Fruit fly (Drosophila melanogaster): ENCODE measurements around the gene wgn.

The wgn gene

DNA sequence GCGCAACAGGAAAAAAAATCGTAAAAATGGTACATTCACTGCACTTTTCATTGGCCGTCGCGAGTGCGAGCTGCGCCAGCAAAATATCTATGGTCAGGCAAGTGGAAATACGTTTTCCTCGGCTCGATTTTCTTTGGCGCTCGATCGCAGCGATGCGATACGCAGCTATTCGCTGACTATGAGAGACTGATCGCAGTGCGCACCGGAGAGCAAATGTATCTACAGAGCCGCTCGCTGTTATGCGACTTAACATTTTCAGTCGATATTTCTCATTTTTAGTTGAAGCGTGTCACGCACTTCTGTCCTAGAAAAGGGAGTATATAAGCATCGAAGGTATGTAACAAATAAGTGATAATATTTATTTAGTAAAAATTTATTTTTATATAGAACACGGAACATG, at the start of gene wgn (continued):
- TF ChIP-seq Bdp1 (GFP tag; optimal IDR thresholded peaks at IDR 0.05) = no peak
- TF ChIP-seq rib (GFP tag; IDR thresholded peaks at IDR 0.05) = no peak
- TF ChIP-seq CG30020 (tag; optimal IDR thresholded peaks at IDR 0.05) = no peak
- TF ChIP-seq CG6689 (GFP tag; IDR thresholded peaks at IDR 0.05) = no peak
- TF ChIP-seq CG10462 (GFP tag; optimal IDR thresholded peaks at IDR 0.05) = no peak
- TF ChIP-seq slp2 (GFP tag; optimal IDR thresholded peaks at IDR 0.05) = no peak
- TF ChIP-seq usp (GFP tag; optimal IDR thresholded peaks at IDR 0.05) = no peak
- no peak for TF ChIP-seq Gug (GFP tag; IDR thresholded peaks at IDR 0.05)
- TF ChIP-seq cas (GFP tag; IDR thresholded peaks at IDR 0.05) = no peak
- no peak for TF ChIP-seq CG3163 (GFP tag; optimal IDR thresholded peaks at IDR 0.05)
- TF ChIP-seq CG9932 (GFP tag; IDR thresholded peaks at IDR 0.05) = no peak
- TF ChIP-seq Hsf (GFP tag; optimal IDR thresholded peaks at IDR 0.05) = no peak
- TF ChIP-seq CG10366 (GFP tag; IDR thresholded peaks at IDR 0.05) = no peak
- peak; percentile 92 for TF ChIP-seq CG13287 (GFP tag; IDR thresholded peaks at IDR 0.05; ENCODE audit: partially characterized antibody)
- TF ChIP-seq jing (GFP tag; optimal IDR thresholded peaks at IDR 0.05) = no peak
- TF ChIP-seq CG33557 (GFP tag; optimal IDR thresholded peaks at IDR 0.05) = no peak
- no peak for TF ChIP-seq fd102C (GFP tag; optimal IDR thresholded peaks at IDR 0.05)
- TF ChIP-seq CG10959 (GFP tag; IDR thresholded peaks at IDR 0.05) = no peak
- no peak for TF ChIP-seq NK7.1 (GFP tag; optimal IDR thresholded peaks at IDR 0.05)
- TF ChIP-seq nerfin-2 (GFP tag; IDR thresholded peaks at IDR 0.05; ENCODE audit: partially characterized antibody) = peak; percentile 49
- no peak for TF ChIP-seq Ptx1 (GFP tag; IDR thresholded peaks at IDR 0.05)
- no peak for TF ChIP-seq CG17912 (GFP tag; optimal IDR thresholded peaks at IDR 0.05)
- TF ChIP-seq bcd (GFP tag; optimal IDR thresholded peaks at IDR 0.05) = no peak
- TF ChIP-seq CG14667 (GFP tag; IDR thresholded peaks at IDR 0.05) = no peak
- TF ChIP-seq HHEX (GFP tag; optimal IDR thresholded peaks at IDR 0.05) = no peak
- TF ChIP-seq CG3838 (GFP tag; optimal IDR thresholded peaks at IDR 0.05) = no peak
- no peak for TF ChIP-seq yki (optimal IDR thresholded peaks at IDR 0.05)
- peak; percentile 54 for TF ChIP-seq CG14860 (GFP tag; IDR thresholded peaks at IDR 0.05; ENCODE audit: partially characterized antibody)
- no peak for TF ChIP-seq nmo (GFP tag; optimal IDR thresholded peaks at IDR 0.05)
- TF ChIP-seq CG3995 (GFP tag; optimal IDR thresholded peaks at IDR 0.05) = no peak
- no peak for TF ChIP-seq Blimp-1 (GFP tag; optimal IDR thresholded peaks at IDR 0.05)
- TF ChIP-seq Lpt (GFP tag; optimal IDR thresholded peaks at IDR 0.05) = no peak
- no peak for TF ChIP-seq CG10147 (GFP tag; optimal IDR thresholded peaks at IDR 0.05)
- peak; percentile 60; the same call in 2 of the 3 replicates for TF ChIP-seq CG7963 (GFP tag; IDR thresholded peaks at IDR 0.05; ENCODE audit: partially characterized antibody)
- no peak for TF ChIP-seq pum (GFP tag; optimal IDR thresholded peaks at IDR 0.05)
- no peak for TF ChIP-seq emc (GFP tag; optimal IDR thresholded peaks at IDR 0.05)
- TF ChIP-seq Drgx (GFP tag; IDR thresholded peaks at IDR 0.05) = peak; percentile 17; the same call in 1 of the 2 replicates
- TF ChIP-seq mirr (GFP tag; optimal IDR thresholded peaks at IDR 0.05) = no peak
- no peak for TF ChIP-seq psq (GFP tag; optimal IDR thresholded peaks at IDR 0.05)
- no peak for TF ChIP-seq bigmax (GFP tag; optimal IDR thresholded peaks at IDR 0.05)
- TF ChIP-seq Med (GFP tag) = peak; percentile 77
- TF ChIP-seq CG1024 (GFP tag; IDR thresholded peaks at IDR 0.05) = no peak
- TF ChIP-seq Vsx1 (GFP tag; optimal IDR thresholded peaks at IDR 0.05) = no peak
- peak; percentile 91 for TF ChIP-seq sna (GFP tag; IDR thresholded peaks at IDR 0.05; ENCODE audit: partially characterized antibody)
- no peak for TF ChIP-seq CG15696 (tag; optimal IDR thresholded peaks at IDR 0.05)
- no peak for TF ChIP-seq chif (GFP tag; optimal IDR thresholded peaks at IDR 0.05)
- peak; percentile 93 for TF ChIP-seq CG2199 (GFP tag; IDR thresholded peaks at IDR 0.05)
- TF ChIP-seq CG17361 (GFP tag; IDR thresholded peaks at IDR 0.05) = no peak
- TF ChIP-seq Hey (tag; optimal IDR thresholded peaks at IDR 0.05) = no peak
- TF ChIP-seq pb (GFP tag; optimal IDR thresholded peaks at IDR 0.05) = no peak
- TF ChIP-seq Tbp (GFP tag; optimal IDR thresholded peaks at IDR 0.05) = no peak
- TF ChIP-seq CG9876 (GFP tag; optimal IDR thresholded peaks at IDR 0.05) = no peak
- no peak for TF ChIP-seq az2 (GFP tag; optimal IDR thresholded peaks at IDR 0.05)
